Fruit fly (Drosophila melanogaster) Kc167 (cell line): Measurements from ENCODE around the gene Ns4.

Experiments used
- Myc ChIP-seq: fragments of >200 bp; optimal IDR thresholded peaks from 2 replicates; lab custom pipeline; 2017; ENCODE audit warnings: missing external identifiers
- Sin3A ChIP-seq: fragments of >200 bp; optimal IDR thresholded peaks from 2 replicates; lab custom pipeline; 2018; ENCODE audit warnings: missing external identifiers
- h ChIP-seq: fragments of >200 bp; optimal IDR thresholded peaks from 3 replicates; lab custom pipeline; 2018; ENCODE audit warnings: missing external identifiers
- insv ChIP-seq: fragments of >200 bp; optimal IDR thresholded peaks from 3 replicates; lab custom pipeline; 2018; ENCODE audit warnings: missing external identifiers
- psq ChIP-seq: fragments of >200 bp; optimal IDR thresholded peaks from 2 replicates; lab custom pipeline; 2017; ENCODE audit warnings: missing external identifiers
- ttk ChIP-seq: sonication (Bioruptor generic); optimal IDR thresholded peaks from 2 replicates; lab custom pipeline; 2017; ENCODE audit warnings: missing external identifiers

Gene Ns4

DNA sequence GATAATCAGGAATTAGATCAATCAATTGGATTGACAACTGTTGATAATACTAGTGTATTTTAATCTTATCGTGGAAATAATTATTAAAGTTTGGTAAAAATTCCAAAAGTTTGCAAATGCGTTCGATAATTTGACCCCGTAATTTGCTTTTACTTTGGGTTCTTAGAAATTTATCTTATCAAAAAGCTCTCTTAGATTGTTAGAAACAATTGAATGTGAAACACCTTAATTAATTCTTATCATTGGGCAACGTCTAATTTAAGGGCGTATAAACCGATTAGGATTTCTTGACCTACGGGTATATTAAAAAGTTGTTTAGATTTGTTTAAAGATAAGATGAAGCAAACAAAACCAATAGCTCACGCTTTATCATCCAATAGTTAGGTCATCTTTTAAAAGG lies 19.3 kb upstream of the Ns4 start:
- no peak for TF ChIP-seq Sin3A (lab: Kevin White, UChicago)
- TF ChIP-seq insv (lab: Kevin White, UChicago): no peak
- TF ChIP-seq psq: no peak
- no peak for TF ChIP-seq Myc
- TF ChIP-seq h (lab: Kevin White, UChicago): no peak
- TF ChIP-seq ttk (lab: Kevin White, UChicago): no peak

DNA sequence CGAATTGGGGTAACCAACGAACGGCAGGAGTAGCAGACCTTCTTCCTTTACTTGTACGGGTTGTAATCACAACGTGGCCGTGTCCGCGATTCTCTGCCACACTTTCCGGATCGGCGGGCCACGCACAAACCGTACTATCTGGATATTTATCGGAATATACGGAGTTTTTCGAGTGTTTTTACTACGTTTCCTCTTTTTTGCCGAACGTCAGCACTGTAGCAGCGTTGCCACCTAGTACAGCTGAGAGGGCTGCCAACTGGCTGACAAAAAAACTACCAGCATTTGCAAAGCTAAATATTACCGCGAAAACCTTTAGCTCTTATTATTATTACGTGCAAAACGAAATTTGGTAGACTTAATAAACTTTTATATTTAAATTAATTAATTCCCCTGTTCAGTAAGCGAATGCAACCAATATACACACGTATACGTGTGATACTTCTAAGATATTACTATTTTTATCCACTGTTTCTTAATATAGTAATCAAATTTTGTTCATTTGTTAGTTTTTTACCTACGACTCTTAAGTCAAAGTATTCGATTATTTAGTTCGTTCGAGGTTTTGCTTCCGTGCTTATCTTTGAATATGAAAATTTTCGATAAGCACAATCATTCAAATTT lies 18.1 kb upstream of the Ns4 start, which contains the start of gene TM9SF2:
Gene TM9SF2 (minus strand): TSS at position 244 of the 621 bp plus-strand sequence.
- TF ChIP-seq h (lab: Kevin White, UChicago): no peak

DNA sequence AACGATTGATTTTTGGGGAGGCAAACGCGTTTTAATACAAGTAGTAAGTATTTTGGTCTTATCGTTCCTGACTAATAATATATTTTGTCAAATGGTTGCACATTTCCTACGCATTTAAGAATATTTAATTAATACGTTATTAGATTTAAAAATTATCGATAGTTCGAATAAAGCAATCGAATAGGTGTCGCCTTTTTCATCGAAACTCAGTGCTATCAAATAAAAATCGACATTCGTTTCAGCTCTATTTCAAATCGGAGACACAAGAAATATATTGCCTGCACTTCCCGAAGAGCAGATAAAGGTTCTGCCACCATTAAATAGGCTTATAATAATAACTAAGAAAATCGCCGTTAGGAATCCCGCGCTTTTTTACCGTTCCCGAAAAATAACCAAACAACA lies 17.6 kb upstream of the Ns4 start:
- no peak for TF ChIP-seq insv (lab: Kevin White, UChicago)
- peak; percentile 49 for TF ChIP-seq psq

DNA sequence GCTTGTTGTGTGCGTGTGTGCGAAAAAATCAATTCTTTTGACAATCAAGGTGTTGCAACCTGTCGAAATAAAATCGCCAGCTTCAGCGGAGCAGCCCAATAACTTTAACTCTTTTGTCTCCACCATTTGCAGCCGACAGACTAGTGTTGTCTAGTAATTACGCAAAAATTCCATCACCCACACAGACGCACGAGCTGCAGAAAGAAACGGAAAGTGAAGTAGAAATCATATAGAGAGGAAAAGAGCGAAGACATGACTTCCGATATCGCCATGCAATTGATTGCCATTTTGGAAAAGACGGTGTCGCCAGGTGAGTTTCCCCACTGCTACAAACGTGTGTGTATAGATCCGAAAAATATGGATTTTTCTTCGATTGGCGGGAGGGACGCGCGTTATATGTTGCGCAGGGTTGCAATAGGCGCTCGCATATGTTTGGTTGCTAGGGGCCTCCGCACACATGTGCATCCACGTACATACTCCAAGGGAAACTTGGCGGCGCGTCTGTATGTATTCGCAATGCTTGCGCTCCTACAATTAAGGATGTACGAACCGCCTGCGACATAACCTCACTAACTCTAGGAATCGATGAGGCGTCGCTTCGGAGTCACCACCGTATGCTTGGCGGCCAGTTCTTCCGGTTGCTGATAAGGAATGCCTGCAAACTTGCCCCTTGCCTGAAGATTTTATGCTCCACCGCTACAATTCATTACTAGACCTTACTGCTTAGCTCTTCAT lies 17.0 kb upstream of the Ns4 start:
- TF ChIP-seq Sin3A (lab: Kevin White, UChicago) (no peak), Myc (no peak), insv (lab: Kevin White, UChicago) (no peak), psq (peak; percentile 28), ttk (lab: Kevin White, UChicago) (no peak), h (lab: Kevin White, UChicago) (no peak)

DNA sequence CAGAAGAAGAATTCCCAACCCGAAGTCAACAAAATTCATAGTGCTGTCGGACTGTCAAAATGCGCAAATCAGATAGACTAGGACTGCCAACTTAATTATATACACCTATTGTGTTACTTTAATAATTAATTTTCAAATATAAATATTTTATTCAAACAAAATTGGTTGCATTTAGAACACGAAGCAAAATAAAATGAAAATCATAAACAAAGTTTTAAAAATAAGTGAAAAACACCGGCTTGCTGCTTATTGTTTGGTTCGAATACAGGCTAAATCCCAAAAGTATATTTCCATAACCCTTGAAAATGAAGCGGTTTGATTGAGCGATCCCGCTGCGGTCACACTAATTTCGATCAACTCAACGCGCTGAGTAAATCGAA lies 5.5 kb downstream of the Ns4 start, which contains the start of the genes Rhau and dia:
Gene Rhau (minus strand): TSS at position 178 of the 380 bp plus-strand sequence.
Gene dia (plus strand): TSS at position 337 of the 380 bp plus-strand sequence.
- TF ChIP-seq ttk (lab: Kevin White, UChicago): no peak
- no peak for TF ChIP-seq Myc
- TF ChIP-seq insv (lab: Kevin White, UChicago): no peak
- TF ChIP-seq Sin3A (lab: Kevin White, UChicago): no peak
- no peak for TF ChIP-seq psq
- TF ChIP-seq h (lab: Kevin White, UChicago): no peak

DNA sequence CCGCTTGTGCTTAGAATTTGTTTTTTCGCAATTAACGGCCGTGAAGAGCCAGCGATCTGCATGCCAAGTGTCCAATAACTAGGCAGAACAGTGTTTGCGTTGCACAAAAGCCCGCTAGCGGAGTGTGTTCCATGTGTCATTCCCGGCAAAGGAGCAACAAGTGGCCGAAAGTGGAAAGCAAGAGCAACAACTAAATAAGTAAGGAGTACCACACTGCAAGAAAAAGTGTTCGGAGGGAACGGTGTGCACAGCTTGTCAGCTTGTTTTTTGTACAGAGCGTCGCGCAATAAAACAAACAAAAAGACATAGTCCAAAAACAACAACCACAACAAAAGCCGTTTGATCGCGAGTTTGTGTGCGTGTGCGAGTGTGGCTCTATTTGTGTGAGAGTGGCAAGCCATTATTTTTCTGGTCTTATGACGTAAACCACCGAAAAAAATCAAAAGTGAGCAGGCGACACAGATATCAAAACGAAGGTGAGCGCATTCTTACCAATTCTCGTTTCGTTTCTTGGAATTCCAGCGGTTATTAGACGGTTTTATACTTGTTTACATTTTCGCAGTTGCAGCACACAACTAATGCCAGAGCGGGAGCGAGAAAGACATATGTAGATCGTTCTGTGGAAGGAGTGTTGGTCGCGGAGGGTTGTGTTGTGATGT lies 6.0 kb downstream of the Ns4 start:
- TF ChIP-seq Myc: no peak
- no peak for TF ChIP-seq psq
- no peak for TF ChIP-seq insv (lab: Kevin White, UChicago)
- TF ChIP-seq Sin3A (lab: Kevin White, UChicago): no peak
- no peak for TF ChIP-seq h (lab: Kevin White, UChicago)
- TF ChIP-seq ttk (lab: Kevin White, UChicago): no peak

DNA sequence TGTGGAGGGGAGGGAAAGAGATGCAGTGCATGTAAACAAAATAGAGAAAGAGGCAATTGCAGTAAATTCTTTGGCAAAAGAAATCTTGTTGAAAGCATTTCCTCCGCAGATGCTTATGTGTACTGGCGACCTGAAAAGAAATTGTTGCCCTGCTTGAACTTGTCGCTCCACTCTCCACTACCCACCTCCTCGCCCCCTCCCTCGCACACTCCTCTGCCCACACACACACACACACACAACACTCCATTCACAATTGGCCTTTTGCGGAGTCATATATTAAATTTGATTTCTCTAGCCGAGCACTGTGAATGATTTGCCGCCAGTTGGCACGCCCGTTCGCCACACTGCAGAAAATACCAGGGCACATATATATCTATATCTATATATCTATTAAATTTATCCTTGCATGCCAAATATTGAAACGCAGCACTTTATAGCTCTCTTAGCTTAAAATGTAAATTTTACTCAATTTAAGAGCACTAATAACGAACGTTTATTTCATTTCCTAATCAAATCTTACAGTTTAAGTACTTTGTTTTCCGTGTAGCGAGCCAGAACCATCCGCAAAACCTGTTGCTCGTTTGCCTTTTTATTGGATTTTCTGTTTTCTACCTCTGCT lies 6.7 kb downstream of the Ns4 start:
- no peak for TF ChIP-seq insv (lab: Kevin White, UChicago)
- no peak for TF ChIP-seq h (lab: Kevin White, UChicago)
- TF ChIP-seq psq: no peak
- no peak for TF ChIP-seq ttk (lab: Kevin White, UChicago)
- no peak for TF ChIP-seq Myc
- no peak for TF ChIP-seq Sin3A (lab: Kevin White, UChicago)

DNA sequence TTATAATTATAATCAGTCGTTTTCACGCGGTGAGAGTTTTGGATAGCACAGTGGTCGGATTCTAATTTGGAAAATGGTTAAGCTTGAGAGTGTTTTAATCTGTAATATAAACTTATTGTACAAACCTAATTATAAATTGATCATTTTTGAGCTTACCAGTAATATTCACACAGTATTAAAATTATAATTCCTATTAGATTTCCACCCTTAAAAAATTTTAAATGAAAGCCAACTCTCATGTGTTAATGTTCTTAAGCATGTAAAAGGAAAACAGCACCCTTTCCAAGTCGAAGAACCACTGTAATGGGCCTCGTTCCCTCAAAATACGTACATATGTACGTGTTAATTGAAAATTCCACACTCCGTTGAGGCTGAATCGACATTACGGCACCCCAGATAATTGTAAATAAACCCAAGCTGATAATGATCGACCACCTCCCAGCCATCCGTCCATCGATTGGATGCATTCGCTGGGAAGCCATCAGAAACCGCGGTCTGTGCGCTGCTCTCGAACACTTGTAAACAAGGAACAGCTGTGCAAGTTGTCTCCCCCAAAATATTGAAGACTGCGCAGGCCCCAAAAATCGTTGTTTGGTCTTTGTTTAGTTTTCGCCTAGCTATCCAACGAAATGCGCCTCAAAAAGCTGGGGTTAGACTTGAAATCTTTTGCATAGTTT lies 7.7 kb downstream of the Ns4 start:
- TF ChIP-seq Sin3A (lab: Kevin White, UChicago): no peak

DNA sequence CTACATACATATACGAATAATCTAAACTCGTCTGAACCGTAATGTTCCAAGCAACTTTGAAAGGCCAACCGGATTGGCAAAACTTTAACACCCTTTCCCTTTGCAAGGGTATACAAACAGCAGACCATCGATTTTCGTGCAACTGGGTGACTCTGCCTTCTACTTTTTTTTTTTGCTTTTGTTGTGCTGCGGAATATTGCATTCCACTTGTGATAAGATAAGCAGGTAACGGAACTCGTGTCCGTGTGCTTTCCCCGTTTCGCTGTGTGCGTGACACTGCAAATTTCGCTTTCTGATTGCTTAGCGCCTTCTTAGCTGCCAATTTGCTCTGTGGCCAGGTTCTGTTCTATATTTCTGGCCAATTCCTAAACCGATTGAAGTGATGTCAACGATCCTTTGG lies 8.7 kb downstream of the Ns4 start:
- TF ChIP-seq h (lab: Kevin White, UChicago) (no peak), Myc (no peak), ttk (lab: Kevin White, UChicago) (no peak), psq (no peak), Sin3A (lab: Kevin White, UChicago) (no peak), insv (lab: Kevin White, UChicago) (no peak)

DNA sequence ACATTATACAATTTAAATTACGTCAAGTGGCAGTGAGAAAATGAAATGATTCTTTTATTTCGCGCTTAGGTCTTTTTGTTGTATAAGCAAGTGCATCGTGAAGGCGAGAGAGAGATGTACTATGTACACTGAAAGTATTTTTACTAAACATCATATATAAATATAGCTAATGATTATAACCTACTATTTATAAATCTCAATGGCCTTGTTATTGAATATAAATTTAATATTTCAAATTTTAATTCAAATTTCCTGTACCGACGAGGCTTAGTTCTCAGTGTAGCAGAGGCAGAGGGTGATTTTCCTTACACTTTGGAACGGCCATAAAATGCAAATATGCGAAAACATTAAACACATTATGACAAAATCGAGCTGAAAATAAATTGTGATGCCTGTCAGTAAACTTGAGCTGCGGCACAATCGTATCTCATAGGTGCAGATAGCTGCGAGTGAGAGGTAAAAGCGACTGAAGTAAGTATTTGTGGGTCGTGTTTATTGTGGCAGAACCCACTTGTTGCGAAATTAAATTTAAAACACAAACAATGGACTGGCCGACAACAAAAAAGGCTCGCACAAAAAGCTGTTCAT lies 9.8 kb downstream of the Ns4 start:
- TF ChIP-seq h (lab: Kevin White, UChicago) (no peak), Sin3A (lab: Kevin White, UChicago) (no peak), Myc (no peak), insv (lab: Kevin White, UChicago) (no peak), ttk (lab: Kevin White, UChicago) (no peak), psq (no peak)

DNA sequence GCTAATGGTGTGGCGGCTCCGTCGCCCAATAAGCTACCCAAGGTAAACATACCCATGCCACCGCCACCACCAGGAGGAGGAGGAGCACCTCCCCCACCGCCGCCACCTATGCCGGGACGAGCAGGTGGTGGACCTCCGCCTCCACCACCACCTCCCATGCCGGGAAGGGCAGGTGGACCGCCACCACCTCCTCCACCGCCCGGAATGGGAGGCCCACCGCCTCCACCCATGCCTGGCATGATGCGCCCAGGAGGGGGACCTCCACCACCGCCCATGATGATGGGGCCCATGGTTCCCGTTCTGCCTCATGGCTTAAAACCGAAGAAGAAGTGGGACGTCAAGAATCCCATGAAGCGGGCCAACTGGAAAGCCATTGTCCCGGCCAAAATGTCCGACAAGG lies 12.4 kb downstream of the Ns4 start:
- TF ChIP-seq psq: no peak
- TF ChIP-seq Sin3A (lab: Kevin White, UChicago): no peak
- no peak for TF ChIP-seq ttk (lab: Kevin White, UChicago)
- TF ChIP-seq Myc: no peak
- no peak for TF ChIP-seq insv (lab: Kevin White, UChicago)
- no peak for TF ChIP-seq h (lab: Kevin White, UChicago)
